Worm (Caenorhabditis elegans): ENCODE data around the gene C01G10.15.

- TF ChIP-seq ama-1 (optimal IDR thresholded peaks at IDR 0.05) (no peak), B0310.2 (tag; optimal IDR thresholded peaks at IDR 0.05) (no peak), hmg-4 (GFP tag; optimal IDR thresholded peaks at IDR 0.05) (no peak), scrt-1 (GFP tag; IDR thresholded peaks at IDR 0.05) (no peak)
These were observed 35.4 kb downstream of the C01G10.15 start for ce11 chrV:15051720-15052119.

All from whole organism, early embryonic.